Fruit fly (Drosophila melanogaster) whole organism, embryonic: ENCODE data around the gene Miox.
A peak's percentile ranks its signal among the peaks of the same experiment; 100 is the strongest.

ENCODE experiments used
- Abd-B ChIP-seq: fragments of 200-800 bp; sonication (Bioruptor generic); optimal IDR thresholded peaks from 2 replicates; lab custom pipeline; 2018; ENCODE audit warnings: missing biosample characterization, mild to moderate bottlenecking, missing genetic modification characterization, moderate library complexity
- Blimp-1 ChIP-seq: fragments of 200-800 bp; sonication (Bioruptor generic); optimal IDR thresholded peaks from 3 replicates; lab custom pipeline; 2018; ENCODE audit warnings: missing biosample characterization, missing genetic modification characterization, mild to moderate bottlenecking, moderate library complexity, missing genetic modification reagents
- BtbVII ChIP-seq: fragments of 200-800 bp; sonication (Bioruptor generic); optimal IDR thresholded peaks from 3 replicates; lab custom pipeline; 2017; ENCODE audit warnings: missing biosample characterization, mild to moderate bottlenecking, missing genetic modification characterization
- CG10147 ChIP-seq: fragments of 200-800 bp; sonication (Bioruptor generic); optimal IDR thresholded peaks from 2 replicates; lab custom pipeline; 2019; ENCODE audit warnings: missing biosample characterization, mild to moderate bottlenecking, missing genetic modification characterization, moderate library complexity
- CG10462 ChIP-seq: fragments of 200-800 bp; sonication (Bioruptor generic); optimal IDR thresholded peaks from 2 replicates; lab custom pipeline; 2016; ENCODE audit warnings: missing biosample characterization, missing genetic modification characterization
- CG11247 ChIP-seq: fragments of 200-800 bp; sonication (Bioruptor generic); IDR thresholded peaks from 2 replicates; pipeline ENCODE4 v1.3.6; 2022; ENCODE audit warnings: missing biosample characterization, missing genetic modification characterization
- CG11560 ChIP-seq: fragments of 200-800 bp; sonication (Bioruptor generic); IDR thresholded peaks from 3 replicates; pipeline ENCODE4 v1.3.6; 2022; ENCODE audit warnings: missing biosample characterization, missing genetic modification characterization
- CG11695 ChIP-seq: fragments of 200-800 bp; sonication (Bioruptor generic); IDR thresholded peaks from 3 replicates; pipeline ENCODE4 v1.3.6; 2022; ENCODE audit warnings: missing biosample characterization, missing genetic modification characterization
- CG14441 ChIP-seq: fragments of 200-800 bp; sonication (Bioruptor generic); IDR thresholded peaks from 2 replicates; pipeline ENCODE4 v1.3.6; 2022; ENCODE audit warnings: missing biosample characterization, missing genetic modification characterization
- CG15696 ChIP-seq: fragments of 200-800 bp; sonication (Bioruptor generic); optimal IDR thresholded peaks from 2 replicates; lab custom pipeline; 2019; ENCODE audit warnings: missing biosample characterization, mild to moderate bottlenecking, missing genetic modification characterization, moderate library complexity
- CG17359 ChIP-seq: fragments of 200-800 bp; sonication (Bioruptor generic); optimal IDR thresholded peaks from 3 replicates; lab custom pipeline; 2018; ENCODE audit warnings: missing biosample characterization, mild to moderate bottlenecking, missing genetic modification characterization, moderate library complexity
- CG17385 ChIP-seq: fragments of 200-800 bp; sonication (Bioruptor generic); optimal IDR thresholded peaks from 3 replicates; lab custom pipeline; 2018; ENCODE audit warnings: missing biosample characterization, mild to moderate bottlenecking, missing genetic modification characterization
- CG18262 ChIP-seq: fragments of 200-800 bp; optimal IDR thresholded peaks from 3 replicates; lab custom pipeline; 2019; ENCODE audit warnings: missing biosample characterization, mild to moderate bottlenecking, missing genetic modification characterization, moderate library complexity
- CG2889 ChIP-seq: fragments of 200-800 bp; sonication (Bioruptor generic); IDR thresholded peaks from 3 replicates; pipeline ENCODE4 v1.3.6; 2022; ENCODE audit warnings: missing biosample characterization, missing genetic modification characterization
- CG3281 ChIP-seq: fragments of 200-800 bp; sonication (Bioruptor generic); optimal IDR thresholded peaks from 3 replicates; lab custom pipeline; 2017; ENCODE audit warnings: missing biosample characterization, mild to moderate bottlenecking, missing genetic modification characterization
- CG33557 ChIP-seq: fragments of 200-800 bp; sonication (Bioruptor generic); optimal IDR thresholded peaks from 2 replicates; lab custom pipeline; 2019; ENCODE audit warnings: missing biosample characterization, mild to moderate bottlenecking, missing genetic modification characterization, moderate library complexity
- CG7556 ChIP-seq: fragments of 200-800 bp; sonication (Bioruptor generic); optimal IDR thresholded peaks from 2 replicates; lab custom pipeline; 2017; ENCODE audit warnings: missing biosample characterization, mild to moderate bottlenecking, missing genetic modification characterization
- CG7839 ChIP-seq: fragments of 200-800 bp; sonication (Bioruptor generic); optimal IDR thresholded peaks from 3 replicates; lab custom pipeline; 2018; ENCODE audit warnings: missing biosample characterization, mild to moderate bottlenecking, missing genetic modification characterization, moderate library complexity
- CG9215 ChIP-seq: fragments of 200-800 bp; sonication (Bioruptor generic); IDR thresholded peaks from 2 replicates; pipeline ENCODE4 v1.3.6; 2022; ENCODE audit warnings: missing biosample characterization, missing genetic modification characterization
- CG9817 ChIP-seq: fragments of 200-800 bp; sonication (Bioruptor generic); optimal IDR thresholded peaks from 2 replicates; lab custom pipeline; 2018; ENCODE audit warnings: missing biosample characterization, mild to moderate bottlenecking, missing genetic modification characterization, moderate library complexity
- Camta ChIP-seq: fragments of 200-800 bp; sonication (Bioruptor generic); optimal IDR thresholded peaks from 2 replicates; lab custom pipeline; 2016; ENCODE audit warnings: missing biosample characterization, missing genetic modification characterization
- Dll ChIP-seq: fragments of 200-800 bp; sonication (Bioruptor generic); IDR thresholded peaks from 4 replicates; pipeline ENCODE4 v1.3.6; 2022; ENCODE audit warnings: missing biosample characterization, missing genetic modification characterization; ENCODE audit not compliant: partially characterized antibody
- Dp ChIP-seq: fragments of 200-800 bp; sonication (Bioruptor generic); optimal IDR thresholded peaks from 2 replicates; lab custom pipeline; 2018; ENCODE audit warnings: missing biosample characterization, mild to moderate bottlenecking, missing genetic modification characterization, moderate library complexity
- Drgx ChIP-seq: fragments of 200-800 bp; sonication (Bioruptor generic); IDR thresholded peaks from 2 replicates; pipeline ENCODE4 v1.3.6; 2022; ENCODE audit warnings: missing biosample characterization, missing genetic modification characterization
- E2f2 ChIP-seq: fragments of 200-800 bp; sonication (Bioruptor generic); IDR thresholded peaks from 2 replicates; pipeline ENCODE4 v1.3.6; 2022; ENCODE audit warnings: missing biosample characterization, missing genetic modification characterization
- Elba2 ChIP-seq: fragments of 200-800 bp; sonication (Bioruptor generic); optimal IDR thresholded peaks from 3 replicates; lab custom pipeline; 2016; ENCODE audit warnings: missing biosample characterization, missing genetic modification characterization
- Fer1 ChIP-seq: fragments of 200-800 bp; sonication (Bioruptor generic); optimal IDR thresholded peaks from 2 replicates; lab custom pipeline; 2017; ENCODE audit warnings: missing biosample characterization, mild to moderate bottlenecking, missing genetic modification characterization
- GATAe ChIP-seq: fragments of 200-800 bp; sonication (Bioruptor generic); conservative IDR thresholded peaks from 2 replicates; pipeline ENCODE4 v1.3.6; 2022; ENCODE audit warnings: missing biosample characterization, missing genetic modification characterization
- Hr3 ChIP-seq: fragments of 200-800 bp; sonication (Bioruptor generic); optimal IDR thresholded peaks from 3 replicates; lab custom pipeline; 2016; ENCODE audit warnings: missing biosample characterization, missing genetic modification characterization
- Neu2 ChIP-seq: fragments of 200-800 bp; sonication (Bioruptor generic); optimal IDR thresholded peaks from 3 replicates; lab custom pipeline; 2016; ENCODE audit warnings: missing biosample characterization, missing genetic modification characterization, borderline replicate concordance
- Optix ChIP-seq: fragments of 200-800 bp; sonication (Bioruptor generic); IDR thresholded peaks from 3 replicates; pipeline ENCODE4 v1.3.6; 2022; ENCODE audit warnings: missing biosample characterization, missing genetic modification characterization
- Sox102F ChIP-seq: fragments of 200-800 bp; sonication (Bioruptor generic); optimal IDR thresholded peaks from 2 replicates; lab custom pipeline; 2018; ENCODE audit warnings: missing biosample characterization, mild to moderate bottlenecking, missing genetic modification characterization, moderate library complexity
- Xbp1 ChIP-seq: fragments of 200-800 bp; sonication (Bioruptor generic); optimal IDR thresholded peaks from 3 replicates; lab custom pipeline; 2016; ENCODE audit warnings: missing biosample characterization, mild to moderate bottlenecking, missing genetic modification characterization
- ato ChIP-seq: fragments of 200-800 bp; sonication (Bioruptor generic); IDR thresholded peaks from 2 replicates; pipeline ENCODE4 v1.3.6; 2022; ENCODE audit warnings: missing biosample characterization, missing genetic modification characterization; ENCODE audit not compliant: partially characterized antibody
- bcd ChIP-seq: fragments of 200-800 bp; sonication (Bioruptor generic); optimal IDR thresholded peaks from 2 replicates; lab custom pipeline; 2017; ENCODE audit warnings: missing biosample characterization, mild to moderate bottlenecking, missing genetic modification characterization
- corto ChIP-seq: fragments of 200-800 bp; sonication (Bioruptor generic); optimal IDR thresholded peaks from 2 replicates; lab custom pipeline; 2016; ENCODE audit warnings: missing biosample characterization, mild to moderate bottlenecking, missing genetic modification characterization, moderate library complexity
- dan ChIP-seq: fragments of 200-800 bp; sonication (Bioruptor generic); IDR thresholded peaks from 2 replicates; pipeline ENCODE4 v1.3.6; 2022; ENCODE audit warnings: missing biosample characterization, missing genetic modification characterization
- ewg ChIP-seq: fragments of 200-800 bp; sonication (Bioruptor generic); optimal IDR thresholded peaks from 3 replicates; lab custom pipeline; 2017; ENCODE audit warnings: mild to moderate bottlenecking, missing biosample characterization, missing genetic modification reagents, missing genetic modification characterization
- gsb-n ChIP-seq: fragments of 200-800 bp; sonication (Bioruptor generic); optimal IDR thresholded peaks from 3 replicates; lab custom pipeline; 2018; ENCODE audit warnings: missing biosample characterization, mild to moderate bottlenecking, missing genetic modification characterization
- luna ChIP-seq: fragments of 200-800 bp; sonication (Bioruptor generic); optimal IDR thresholded peaks from 2 replicates; lab custom pipeline; 2016; ENCODE audit warnings: missing biosample characterization, missing genetic modification characterization
- nom ChIP-seq: fragments of 200-800 bp; sonication (Bioruptor generic); optimal IDR thresholded peaks from 2 replicates; lab custom pipeline; 2017; ENCODE audit warnings: missing biosample characterization, missing genetic modification characterization, mild to moderate bottlenecking, moderate library complexity, missing genetic modification reagents
- prd ChIP-seq, 3 experiments: fragments of >200 bp in 2 of 3; fragments of 200-800 bp in 1 of 3; sonication (Bioruptor generic) in 1 of 3; optimal IDR thresholded peaks in 2 of 3; IDR thresholded peaks in 1 of 3; 2 replicates in 2 of 3; 3 replicates in 1 of 3; pipeline versions ENCODE4 v1.3.6 to Lab custom; 2017 to 2022; ENCODE audit warnings: missing biosample characterization in 1 of 3, missing genetic modification characterization in 1 of 3
- ranshi ChIP-seq: fragments of 200-800 bp; sonication (Bioruptor generic); IDR thresholded peaks from 2 replicates; pipeline ENCODE4 v1.3.6; 2022; ENCODE audit warnings: missing biosample characterization, missing genetic modification characterization
- sens ChIP-seq: fragments of 200-800 bp; sonication (Bioruptor generic); peaks from one replicate; lab custom pipeline; 2016; ENCODE audit warnings: missing biosample characterization, missing genetic modification characterization
- so ChIP-seq: fragments of 200-800 bp; sonication (Bioruptor generic); IDR thresholded peaks from 3 replicates; pipeline ENCODE4 v1.3.6; 2022; ENCODE audit warnings: missing biosample characterization, missing genetic modification characterization
- stc ChIP-seq: fragments of 200-800 bp; sonication (Bioruptor generic); IDR thresholded peaks from 2 replicates; pipeline ENCODE4 v1.3.6; 2022; ENCODE audit warnings: missing biosample characterization, missing genetic modification characterization
- ttk ChIP-seq: fragments of 200-800 bp; sonication (Bioruptor generic); IDR thresholded peaks from 2 replicates; pipeline ENCODE4 v2.1.2; 2022; ENCODE audit warnings: missing biosample characterization, missing genetic modification characterization
- vvl ChIP-seq: fragments of 200-800 bp; sonication (Bioruptor generic); IDR thresholded peaks from 2 replicates; pipeline ENCODE4 v1.3.6; 2022; ENCODE audit warnings: missing biosample characterization, missing genetic modification characterization
- zen ChIP-seq: fragments of 200-800 bp; sonication (Bioruptor generic); optimal IDR thresholded peaks from 3 replicates; lab custom pipeline; 2018; ENCODE audit warnings: missing biosample characterization, mild to moderate bottlenecking, missing genetic modification characterization, moderate library complexity

The Miox gene

DNA sequence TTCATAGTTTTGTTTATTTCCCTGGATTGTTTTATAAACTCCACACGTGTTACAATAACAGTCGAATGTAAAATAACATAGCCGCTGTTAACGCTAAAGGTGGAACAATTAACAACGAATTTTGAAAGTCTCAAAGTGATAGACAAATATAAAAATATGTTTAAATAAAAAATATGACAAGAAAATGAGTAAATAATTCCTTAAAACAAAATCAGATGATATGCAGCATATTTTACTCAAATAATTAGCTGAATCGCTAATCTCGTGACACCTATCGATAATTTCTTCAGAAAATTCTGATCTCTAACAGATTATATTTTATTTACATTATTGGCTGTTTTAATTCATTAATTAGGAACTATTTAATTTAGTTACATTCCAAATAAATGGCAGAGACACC, 48.2 kb upstream of the Miox start, which contains the start of the genes CG5645 and Atg12 (continued):
- peak; percentile 26 for TF ChIP-seq zen (tag; lab: Kevin White, UChicago)
- TF ChIP-seq CG11247 (GFP tag; lab: Robert Waterston, UW) = peak; percentile 65
- no peak for TF ChIP-seq CG11560
- TF ChIP-seq CG9215 = peak; percentile 33; the same call in 1 of the 2 replicates
- peak; percentile 37 for TF ChIP-seq CG17385
- TF ChIP-seq ttk = 0 out of 2 replicates have a peak, but pooled peaks have one; percentile 10
- no peak for TF ChIP-seq Optix (GFP tag; lab: Robert Waterston, UW)
- TF ChIP-seq CG2889 = 0 out of 3 replicates have a peak, but pooled peaks have one; percentile 36
- peak; percentile 51; the same call in 1 of the 2 replicates for TF ChIP-seq CG14441 (GFP tag; lab: Robert Waterston, UW)
- peak; percentile 39 for TF ChIP-seq bcd (GFP tag; lab: Kevin White, UChicago)
- peak; percentile 41; the same call in 1 of the 2 replicates for TF ChIP-seq E2f2 (GFP tag; lab: Robert Waterston, UW)
- TF ChIP-seq Hr3 (GFP tag; lab: Kevin White, UChicago) = peak; percentile 8
- TF ChIP-seq GATAe (GFP tag; lab: Robert Waterston, UW) = 0 out of 2 replicates have a peak, but pooled peaks have one; percentile 28
- peak; percentile 62 for TF ChIP-seq CG15696 (tag; lab: Kevin White, UChicago)
- no peak for TF ChIP-seq stc (GFP tag; lab: Robert Waterston, UW)
- TF ChIP-seq CG10462 (GFP tag; lab: Kevin White, UChicago) = peak; percentile 37
- no peak for TF ChIP-seq Elba2 (GFP tag; lab: Kevin White, UChicago)
- peak; percentile 65 for TF ChIP-seq Blimp-1
- TF ChIP-seq Camta = no peak
- TF ChIP-seq gsb-n (tag; lab: Kevin White, UChicago) = peak; percentile 58
- peak; percentile 54 for TF ChIP-seq CG7839 (tag; lab: Kevin White, UChicago)
- TF ChIP-seq vvl (GFP tag; lab: Robert Waterston, UW) = peak; percentile 89
- TF ChIP-seq CG33557 (GFP tag; lab: Kevin White, UChicago) = peak; percentile 7
- no peak for TF ChIP-seq prd (optimal IDR thresholded peaks at IDR 0.05; lab: Kevin White, UChicago)
- TF ChIP-seq prd (GFP tag; IDR thresholded peaks at IDR 0.05; lab: Robert Waterston, UW) = peak; percentile 69; the same call in 2 of the 3 replicates
- peak; percentile 2 for TF ChIP-seq Dp
- peak; percentile 58 for TF ChIP-seq CG3281 (GFP tag; lab: Kevin White, UChicago)
- TF ChIP-seq corto = peak; percentile 54
- peak; percentile 63 for TF ChIP-seq CG18262 (tag; lab: Kevin White, UChicago)
- TF ChIP-seq ato (GFP tag; lab: Robert Waterston, UW) = peak; percentile 17; the same call in 1 of the 2 replicates
- TF ChIP-seq Neu2 (GFP tag; lab: Kevin White, UChicago) = no peak
- TF ChIP-seq ewg (GFP tag; lab: Kevin White, UChicago) = no peak
- TF ChIP-seq dan (GFP tag; lab: Robert Waterston, UW) = no peak
- peak; percentile 94 for TF ChIP-seq Dll (GFP tag; lab: Robert Waterston, UW)
- no peak for TF ChIP-seq ranshi (GFP tag; lab: Robert Waterston, UW)
- peak; percentile 52 for TF ChIP-seq CG7556 (GFP tag; lab: Kevin White, UChicago)
- TF ChIP-seq luna = no peak
- TF ChIP-seq CG9817 (tag; lab: Kevin White, UChicago) = peak; percentile 61
- TF ChIP-seq so = no peak
- TF ChIP-seq Sox102F (GFP tag; lab: Kevin White, UChicago) = peak; percentile 63
- TF ChIP-seq sens (GFP tag; lab: Kevin White, UChicago) = peak; percentile 78
- no peak for TF ChIP-seq Drgx (GFP tag; lab: Robert Waterston, UW)
- TF ChIP-seq CG10147 (GFP tag; lab: Kevin White, UChicago) = peak; percentile 10
- TF ChIP-seq BtbVII (GFP tag; lab: Kevin White, UChicago) = no peak
- peak; percentile 70 for TF ChIP-seq Abd-B
- TF ChIP-seq nom (GFP tag; lab: Kevin White, UChicago) = peak; percentile 21
- peak; percentile 66 for TF ChIP-seq CG17359 (tag; lab: Kevin White, UChicago)
- peak; percentile 41; the same call in 1 of the 3 replicates for TF ChIP-seq CG11695
- peak; percentile 10 for TF ChIP-seq Xbp1 (GFP tag; lab: Kevin White, UChicago)
- TF ChIP-seq Fer1 = peak; percentile 75
